Fruit fly (Drosophila melanogaster) whole organism, embryonic: Measurements from ENCODE around the gene Snx27.

ENCODE experiments used
- Bdp1 ChIP-seq: fragments of 200-800 bp; sonication (Bioruptor generic); optimal IDR thresholded peaks from 3 replicates; lab custom pipeline; 2016; ENCODE audit warnings: missing biosample characterization, missing genetic modification characterization
- C15 ChIP-seq: fragments of 200-800 bp; sonication (Bioruptor generic); IDR thresholded peaks from 3 replicates; pipeline ENCODE4 v1.3.6; 2022; ENCODE audit warnings: missing biosample characterization, missing genetic modification characterization
- CG10431 ChIP-seq: fragments of 200-800 bp; sonication (Bioruptor generic); optimal IDR thresholded peaks from 3 replicates; lab custom pipeline; 2018; ENCODE audit warnings: missing biosample characterization, mild to moderate bottlenecking, missing genetic modification characterization
- CG11085 ChIP-seq: fragments of 200-800 bp; sonication (Bioruptor generic); IDR thresholded peaks from 2 replicates; pipeline ENCODE4 v1.3.6; 2022; ENCODE audit warnings: missing biosample characterization, missing genetic modification characterization
- CG11093 ChIP-seq: fragments of 200-800 bp; sonication (Bioruptor generic); IDR thresholded peaks from 3 replicates; pipeline ENCODE4 v1.3.6; 2022; ENCODE audit warnings: missing biosample characterization, missing genetic modification characterization
- CG11504 ChIP-seq: fragments of 200-800 bp; sonication (Bioruptor generic); optimal IDR thresholded peaks from 3 replicates; lab custom pipeline; 2019; ENCODE audit warnings: missing biosample characterization, mild to moderate bottlenecking, missing genetic modification characterization, moderate library complexity
- CG11695 ChIP-seq: fragments of 200-800 bp; sonication (Bioruptor generic); IDR thresholded peaks from 3 replicates; pipeline ENCODE4 v1.3.6; 2022; ENCODE audit warnings: missing biosample characterization, missing genetic modification characterization
- CG12071 ChIP-seq: fragments of 200-800 bp; sonication (Bioruptor generic); optimal IDR thresholded peaks from 3 replicates; lab custom pipeline; 2018; ENCODE audit warnings: missing biosample characterization, mild to moderate bottlenecking, missing genetic modification characterization
- CG12769 ChIP-seq: fragments of 200-800 bp; sonication (Bioruptor generic); optimal IDR thresholded peaks from 2 replicates; lab custom pipeline; 2019; ENCODE audit warnings: missing biosample characterization, mild to moderate bottlenecking, missing genetic modification characterization, moderate library complexity
- CG14014 ChIP-seq: fragments of 200-800 bp; sonication (Bioruptor generic); IDR thresholded peaks from 2 replicates; pipeline ENCODE4 v1.3.6; 2022; ENCODE audit warnings: missing biosample characterization, missing genetic modification characterization
- CG15601 ChIP-seq: fragments of 200-800 bp; sonication (Bioruptor generic); optimal IDR thresholded peaks from 3 replicates; lab custom pipeline; 2019; ENCODE audit warnings: missing biosample characterization, mild to moderate bottlenecking, missing genetic modification characterization, moderate library complexity
- CG2120 ChIP-seq: fragments of 200-800 bp; sonication (Bioruptor generic); optimal IDR thresholded peaks from 3 replicates; lab custom pipeline; 2016; ENCODE audit warnings: missing biosample characterization, missing genetic modification characterization
- CG2712 ChIP-seq: fragments of 200-800 bp; optimal IDR thresholded peaks from 3 replicates; lab custom pipeline; 2019; ENCODE audit warnings: missing biosample characterization, mild to moderate bottlenecking, missing genetic modification characterization, moderate library complexity
- CG30403 ChIP-seq: fragments of 200-800 bp; sonication (Bioruptor generic); optimal IDR thresholded peaks from 3 replicates; lab custom pipeline; 2016; ENCODE audit warnings: missing biosample characterization, missing genetic modification characterization
- CG3065 ChIP-seq: fragments of 200-800 bp; sonication (Bioruptor generic); optimal IDR thresholded peaks from 2 replicates; lab custom pipeline; 2016; ENCODE audit warnings: missing biosample characterization, missing genetic modification characterization
- CG3726 ChIP-seq: fragments of 200-800 bp; sonication (Bioruptor generic); IDR thresholded peaks from 3 replicates; pipeline ENCODE4, ENCODE4 v1.3.6; 2022; ENCODE audit warnings: missing biosample characterization, missing genetic modification characterization
- CG42726 ChIP-seq: fragments of 200-800 bp; sonication (Bioruptor generic); IDR thresholded peaks from 2 replicates; pipeline ENCODE4 v1.3.6; 2022; ENCODE audit warnings: missing biosample characterization, missing genetic modification characterization; ENCODE audit not compliant: partially characterized antibody
- CG5953 ChIP-seq: fragments of 200-800 bp; sonication (Bioruptor generic); IDR thresholded peaks from 2 replicates; pipeline ENCODE4 v1.3.6; 2022; ENCODE audit warnings: missing biosample characterization, missing genetic modification characterization
- CG6791 ChIP-seq: fragments of 200-800 bp; sonication (Bioruptor generic); IDR thresholded peaks from 3 replicates; pipeline ENCODE4 v1.3.6; 2022; ENCODE audit warnings: missing biosample characterization, missing genetic modification characterization; ENCODE audit not compliant: partially characterized antibody
- CG7357 ChIP-seq: fragments of 200-800 bp; sonication (Bioruptor generic); IDR thresholded peaks from 3 replicates; pipeline ENCODE4 v1.3.6; 2022; ENCODE audit warnings: missing biosample characterization, missing genetic modification characterization
- CG7745 ChIP-seq: fragments of 200-800 bp; sonication (Bioruptor generic); optimal IDR thresholded peaks from 2 replicates; lab custom pipeline; 2018; ENCODE audit warnings: missing biosample characterization, mild to moderate bottlenecking, missing genetic modification characterization, moderate library complexity
- CG8924 ChIP-seq: fragments of 200-800 bp; optimal IDR thresholded peaks from 3 replicates; lab custom pipeline; 2019; ENCODE audit warnings: missing biosample characterization, mild to moderate bottlenecking, missing genetic modification characterization, moderate library complexity
- CG9727 ChIP-seq: fragments of 200-800 bp; sonication (Bioruptor generic); optimal IDR thresholded peaks from 3 replicates; lab custom pipeline; 2017; ENCODE audit warnings: missing biosample characterization, mild to moderate bottlenecking, missing genetic modification characterization
- D ChIP-seq, 2 experiments: fragments of 200-800 bp in 1 of 2; fragments of >200 bp in 1 of 2; sonication (Bioruptor generic) in 1 of 2; optimal IDR thresholded peaks; 2 replicates in 1 of 2; 3 replicates in 1 of 2; lab custom pipeline; 2017; ENCODE audit warnings: mild to moderate bottlenecking in 1 of 2, missing biosample characterization in 1 of 2, missing genetic modification characterization in 1 of 2, missing genetic modification reagents in 1 of 2
- Fer1 ChIP-seq: fragments of 200-800 bp; sonication (Bioruptor generic); optimal IDR thresholded peaks from 2 replicates; lab custom pipeline; 2017; ENCODE audit warnings: missing biosample characterization, mild to moderate bottlenecking, missing genetic modification characterization
- Fer3 ChIP-seq: fragments of 200-800 bp; sonication (Bioruptor generic); optimal IDR thresholded peaks from 2 replicates; lab custom pipeline; 2018; ENCODE audit warnings: missing biosample characterization, mild to moderate bottlenecking, missing genetic modification characterization, moderate library complexity
- HLH4C ChIP-seq: fragments of 200-800 bp; sonication (Bioruptor generic); IDR thresholded peaks from 3 replicates; pipeline ENCODE4 v1.3.6; 2022; ENCODE audit warnings: missing biosample characterization, missing genetic modification characterization; ENCODE audit not compliant: partially characterized antibody
- HLHmδ ChIP-seq: fragments of 200-800 bp; sonication (Bioruptor generic); optimal IDR thresholded peaks from 2 replicates; lab custom pipeline; 2018; ENCODE audit warnings: missing biosample characterization, mild to moderate bottlenecking, missing genetic modification characterization, moderate library complexity
- MESR4 ChIP-seq: fragments of 200-800 bp; sonication (Bioruptor generic); optimal IDR thresholded peaks from 2 replicates; lab custom pipeline; 2018; ENCODE audit warnings: missing biosample characterization, mild to moderate bottlenecking, missing genetic modification characterization, moderate library complexity
- NK7.1 ChIP-seq: fragments of 200-800 bp; sonication (Bioruptor generic); optimal IDR thresholded peaks from 3 replicates; lab custom pipeline; 2016; ENCODE audit warnings: missing biosample characterization, missing genetic modification characterization
- Scr ChIP-seq: fragments of 200-800 bp; sonication (Bioruptor generic); IDR thresholded peaks from 2 replicates; pipeline ENCODE4 v1.3.6; 2022; ENCODE audit warnings: missing biosample characterization, missing genetic modification characterization; ENCODE audit not compliant: partially characterized antibody
- Taf1 ChIP-seq: fragments of 200-800 bp; sonication (Bioruptor generic); IDR thresholded peaks from 2 replicates; pipeline ENCODE4 v1.3.6; 2022; ENCODE audit warnings: missing biosample characterization, missing genetic modification characterization
- amos ChIP-seq: fragments of 200-800 bp; sonication (Bioruptor generic); IDR thresholded peaks from 2 replicates; pipeline ENCODE4 v1.3.6; 2022; ENCODE audit warnings: missing biosample characterization, missing genetic modification characterization; ENCODE audit not compliant: partially characterized antibody
- aop ChIP-seq: fragments of 200-800 bp; sonication (Bioruptor generic); IDR thresholded peaks from 2 replicates; pipeline ENCODE4 v1.3.6; 2022; ENCODE audit warnings: missing biosample characterization, missing genetic modification characterization
- chm ChIP-seq: fragments of 200-800 bp; sonication (Bioruptor generic); IDR thresholded peaks from 2 replicates; pipeline ENCODE4 v1.3.6; 2022; ENCODE audit warnings: missing biosample characterization, missing genetic modification characterization
- fu2 ChIP-seq: fragments of 200-800 bp; sonication (Bioruptor generic); optimal IDR thresholded peaks from 2 replicates; lab custom pipeline; 2016; ENCODE audit warnings: missing biosample characterization, missing genetic modification characterization
- gsb ChIP-seq: fragments of 200-800 bp; sonication (Bioruptor generic); IDR thresholded peaks from 2 replicates; pipeline ENCODE4 v1.3.6; 2022; ENCODE audit warnings: missing biosample characterization, missing genetic modification characterization
- gt ChIP-seq: fragments of 200-800 bp; sonication (Bioruptor generic); IDR thresholded peaks from 2 replicates; pipeline ENCODE4 v1.3.6; 2022; ENCODE audit warnings: missing biosample characterization, missing genetic modification characterization
- ham ChIP-seq: fragments of 200-800 bp; sonication (Bioruptor generic); IDR thresholded peaks from 2 replicates; pipeline ENCODE4 v1.3.6; 2022; ENCODE audit warnings: missing biosample characterization, missing genetic modification characterization
- ind ChIP-seq: fragments of 200-800 bp; sonication (Bioruptor generic); optimal IDR thresholded peaks from 3 replicates; lab custom pipeline; 2016; ENCODE audit warnings: missing biosample characterization, missing genetic modification characterization
- lola ChIP-seq, 3 experiments: fragments of >200 bp in 2 of 3; fragments of 200-800 bp in 1 of 3; sonication (Bioruptor generic) in 1 of 3; optimal IDR thresholded peaks; 2 replicates each; lab custom pipeline; 2017 to 2019; ENCODE audit warnings: missing biosample characterization in 3 of 3, missing genetic modification characterization in 3 of 3, mild to moderate bottlenecking in 1 of 3, moderate library complexity in 1 of 3
- pb ChIP-seq: fragments of 200-800 bp; sonication (Bioruptor generic); optimal IDR thresholded peaks from 3 replicates; lab custom pipeline; 2016; ENCODE audit warnings: missing biosample characterization, missing genetic modification characterization
- pros ChIP-seq: fragments of 200-800 bp; sonication (Bioruptor generic); optimal IDR thresholded peaks from 3 replicates; lab custom pipeline; 2019; ENCODE audit warnings: missing biosample characterization, mild to moderate bottlenecking, missing genetic modification characterization, moderate library complexity
- rib ChIP-seq: fragments of 200-800 bp; sonication (Bioruptor generic); IDR thresholded peaks from 2 replicates; pipeline ENCODE4 v1.3.6; 2022; ENCODE audit warnings: missing biosample characterization, missing genetic modification characterization
- sr ChIP-seq: fragments of 200-800 bp; sonication (Bioruptor generic); IDR thresholded peaks from 3 replicates; pipeline ENCODE4 v1.3.6; 2022; ENCODE audit warnings: missing biosample characterization, missing genetic modification characterization
- ssp ChIP-seq: fragments of 200-800 bp; sonication (Bioruptor generic); IDR thresholded peaks from 2 replicates; pipeline ENCODE4 v1.3.6; 2022; ENCODE audit warnings: missing biosample characterization, missing genetic modification characterization
- tna ChIP-seq: fragments of 200-800 bp; sonication (Bioruptor generic); IDR thresholded peaks from 2 replicates; pipeline ENCODE4 v1.3.6; 2022; ENCODE audit warnings: missing biosample characterization, missing genetic modification characterization; ENCODE audit not compliant: partially characterized antibody
- ttk ChIP-seq: fragments of 200-800 bp; sonication (Bioruptor generic); IDR thresholded peaks from 2 replicates; pipeline ENCODE4 v2.1.2; 2022; ENCODE audit warnings: missing biosample characterization, missing genetic modification characterization
- vnd ChIP-seq: fragments of 200-800 bp; sonication (Bioruptor generic); IDR thresholded peaks from 3 replicates; pipeline ENCODE4 v1.3.6; 2022; ENCODE audit warnings: missing biosample characterization, missing genetic modification characterization; ENCODE audit not compliant: partially characterized antibody
- wek ChIP-seq: fragments of 200-800 bp; sonication (Bioruptor generic); optimal IDR thresholded peaks from 3 replicates; lab custom pipeline; 2018; ENCODE audit warnings: missing biosample characterization, mild to moderate bottlenecking, missing genetic modification characterization, moderate library complexity

Gene Snx27

dm6 chrX:5770730-5771181 lies 32.9 kb upstream of the Snx27 start, which contains the start of gene CG3097 (continued):
- TF ChIP-seq CG42726, result no peak
- no peak for TF ChIP-seq CG3726 (GFP tag; lab: Robert Waterston, UW)
- TF ChIP-seq ssp, result no peak
- TF ChIP-seq CG11504 (tag; lab: Kevin White, UChicago), result no peak
- no peak for TF ChIP-seq ttk (GFP tag; lab: Robert Waterston, UW)
- TF ChIP-seq HLHmδ, result peak; percentile 52
- TF ChIP-seq gsb (GFP tag; lab: Robert Waterston, UW), result no peak
- TF ChIP-seq pb (GFP tag; lab: Kevin White, UChicago), result no peak
- TF ChIP-seq aop (GFP tag; lab: Robert Waterston, UW), result peak; percentile 51; the same call in 1 of the 2 replicates
- TF ChIP-seq D (optimal IDR thresholded peaks at IDR 0.05; lab: Kevin White, UChicago), result no peak
- no peak for TF ChIP-seq D (GFP tag; optimal IDR thresholded peaks at IDR 0.05; lab: Kevin White, UChicago)
- no peak for TF ChIP-seq Bdp1 (GFP tag; lab: Kevin White, UChicago)
- no peak for TF ChIP-seq CG2120 (GFP tag; lab: Kevin White, UChicago)
- TF ChIP-seq CG9727 (GFP tag; lab: Kevin White, UChicago), result no peak
- TF ChIP-seq pros, result peak; percentile 24
- TF ChIP-seq CG11093 (GFP tag; lab: Robert Waterston, UW), result no peak
- no peak for TF ChIP-seq fu2
- no peak for TF ChIP-seq NK7.1 (GFP tag; lab: Kevin White, UChicago)
- TF ChIP-seq CG14014 (GFP tag; lab: Robert Waterston, UW), result no peak
- no peak for TF ChIP-seq Fer3
- no peak for TF ChIP-seq Taf1 (GFP tag; lab: Robert Waterston, UW)
- TF ChIP-seq sr (GFP tag; lab: Robert Waterston, UW), result peak; percentile 99
- 0 out of 3 replicates have a peak, but pooled peaks have one; percentile 31 for TF ChIP-seq HLH4C
- no peak for TF ChIP-seq CG12071 (GFP tag; lab: Kevin White, UChicago)
- no peak for TF ChIP-seq gt
- TF ChIP-seq chm, result no peak
- no peak for TF ChIP-seq CG8924 (tag; lab: Kevin White, UChicago)
- TF ChIP-seq CG10431 (GFP tag; lab: Kevin White, UChicago), result no peak
- no peak for TF ChIP-seq CG2712 (tag; lab: Kevin White, UChicago)
- peak; percentile 13; the same call in 1 of the 2 replicates for TF ChIP-seq amos (GFP tag; lab: Robert Waterston, UW)
- TF ChIP-seq CG11085 (GFP tag; lab: Robert Waterston, UW), result no peak
- TF ChIP-seq CG15601 (tag; lab: Kevin White, UChicago), result no peak
- no peak for TF ChIP-seq ind
- no peak for TF ChIP-seq C15
- no peak for TF ChIP-seq CG5953 (GFP tag; lab: Robert Waterston, UW)
- no peak for TF ChIP-seq tna (GFP tag; lab: Robert Waterston, UW)
- no peak for TF ChIP-seq CG7357 (GFP tag; lab: Robert Waterston, UW)
- TF ChIP-seq Scr, result peak; percentile 36
- TF ChIP-seq MESR4 (GFP tag; lab: Kevin White, UChicago), result no peak
- no peak for TF ChIP-seq Fer1 (GFP tag; lab: Kevin White, UChicago)
- TF ChIP-seq wek (GFP tag; lab: Kevin White, UChicago), result no peak
- no peak for TF ChIP-seq rib (GFP tag; lab: Robert Waterston, UW)
- no peak for TF ChIP-seq lola (GFP tag; optimal IDR thresholded peaks at IDR 0.05; lab: Kevin White, UChicago)
- TF ChIP-seq CG11695 (GFP tag; lab: Robert Waterston, UW), result no peak
- TF ChIP-seq CG12769 (tag; lab: Kevin White, UChicago), result no peak
- TF ChIP-seq CG6791, result peak; percentile 20; the same call in 1 of the 3 replicates
- no peak for TF ChIP-seq CG7745 (tag; lab: Kevin White, UChicago)
- TF ChIP-seq CG3065, result peak; percentile 86
- TF ChIP-seq CG30403, result no peak
- no peak for TF ChIP-seq ham
- TF ChIP-seq vnd (GFP tag; lab: Robert Waterston, UW), result no peak
